Worm (Caenorhabditis elegans) whole organism, L1 larva: ENCODE measurements around the gene ttr-13.

Experiments
- alr-1 ChIP-seq: fragments of 200-800 bp; sonication (Bioruptor generic); optimal IDR thresholded peaks from 2 replicates; lab custom pipeline; 2018; ENCODE audit warnings: borderline replicate concordance, mild to moderate bottlenecking, missing genetic modification characterization, missing compliant biosample characterization
- nhr-28 ChIP-seq: fragments of 150-350 bp; optimal IDR thresholded peaks from 2 replicates; lab custom pipeline; 2014; ENCODE audit warnings: missing biosample characterization, missing genetic modification characterization
- unc-30 ChIP-seq: sonication (generic microtip); optimal IDR thresholded peaks from 2 replicates; lab custom pipeline; 2017; ENCODE audit warnings: missing biosample characterization, missing genetic modification characterization
- ztf-11 ChIP-seq, 2 experiments: sonication (generic microtip); optimal IDR thresholded peaks; 2 replicates each; lab custom pipeline; 2016 to 2017; ENCODE audit warnings: missing genetic modification characterization in 2 of 2, missing biosample characterization in 1 of 2, missing compliant biosample characterization in 1 of 2

DNA sequence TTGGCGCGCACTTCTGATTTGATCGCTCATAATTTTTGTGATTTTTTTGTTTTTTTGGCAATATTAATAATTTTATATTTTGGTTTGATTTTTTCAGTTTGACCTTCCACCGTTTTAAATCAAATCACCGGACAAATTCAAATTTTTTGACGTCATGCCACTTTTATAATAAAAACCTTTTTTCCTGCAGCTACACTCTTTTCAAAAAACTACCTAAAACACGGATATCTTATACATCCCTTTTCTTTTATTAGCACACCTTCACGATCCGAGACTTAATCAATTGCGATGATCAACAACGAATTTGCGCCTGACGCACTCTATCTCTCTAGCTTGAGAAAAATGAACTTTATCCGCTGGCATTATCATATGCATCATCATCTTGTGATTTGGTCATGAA lies 27.3 kb downstream of the ttr-13 start, which contains the start of gene grd-2:
- TF ChIP-seq nhr-28 (tag; lab: Kevin White, UChicago) (no peak), ztf-11 (tag; optimal IDR thresholded peaks at IDR 0.05; lab: Kevin White, UChicago) (no peak), unc-30 (tag; lab: Kevin White, UChicago) (no peak), alr-1 (no peak)
